Worm (Caenorhabditis elegans): ENCODE measurements around the gene T04C12.7.

The T04C12.7 gene

ce11 chrV:11029309-11029708 lies 24.6 kb upstream of the T04C12.7 start:
- no peak for TF ChIP-seq ZK546.5 (tag; optimal IDR thresholded peaks at IDR 0.05)
- TF ChIP-seq sea-2 (GFP tag; optimal IDR thresholded peaks at IDR 0.05), result no peak
- TF ChIP-seq ceh-28 (tag; optimal IDR thresholded peaks at IDR 0.05), result peak; percentile 43
- TF ChIP-seq lin-15B (tag; optimal IDR thresholded peaks at IDR 0.05), result peak; percentile 59
- TF ChIP-seq eor-1 (tag; optimal IDR thresholded peaks at IDR 0.05), result no peak
- TF ChIP-seq fkh-10 (GFP tag; optimal IDR thresholded peaks at IDR 0.05), result no peak
- no peak for TF ChIP-seq R02D3.7 (tag; optimal IDR thresholded peaks at IDR 0.05)
- no peak for TF ChIP-seq aly-2 (tag; optimal IDR thresholded peaks at IDR 0.05)
- TF ChIP-seq nhr-11 (tag; optimal IDR thresholded peaks at IDR 0.05), result no peak
- peak; percentile 18 for TF ChIP-seq elt-2 (tag; optimal IDR thresholded peaks at IDR 0.05)
- TF ChIP-seq egl-5 (tag; optimal IDR thresholded peaks at IDR 0.05), result no peak
- no peak for TF ChIP-seq ztf-4 (tag; optimal IDR thresholded peaks at IDR 0.05)
- no peak for TF ChIP-seq tbx-2 (tag; optimal IDR thresholded peaks at IDR 0.05)
- no peak for TF ChIP-seq nhr-77 (tag; optimal IDR thresholded peaks at IDR 0.05)
- no peak for TF ChIP-seq ztf-11 (tag; optimal IDR thresholded peaks at IDR 0.05)
- no peak for TF ChIP-seq fos-1 (tag; optimal IDR thresholded peaks at IDR 0.05)
- TF ChIP-seq nhr-43 (tag; optimal IDR thresholded peaks at IDR 0.05; ENCODE audit: poor library complexity, severe bottlenecking), result peak; percentile 84
- no peak for TF ChIP-seq elt-3 (tag; optimal IDR thresholded peaks at IDR 0.05)
- peak; percentile 69 for TF ChIP-seq nhr-23 (tag; optimal IDR thresholded peaks at IDR 0.05)
- no peak for TF ChIP-seq nhr-28 (tag; optimal IDR thresholded peaks at IDR 0.05)
- TF ChIP-seq fkh-2 (tag; optimal IDR thresholded peaks at IDR 0.05), result no peak
- no peak for TF ChIP-seq nhr-76 (tag; optimal IDR thresholded peaks at IDR 0.05)
- no peak for TF ChIP-seq nhr-12 (tag; optimal IDR thresholded peaks at IDR 0.05)
- peak; percentile 74 for TF ChIP-seq pha-4 (tag; optimal IDR thresholded peaks at IDR 0.05)
- TF ChIP-seq pqm-1 (tag; optimal IDR thresholded peaks at IDR 0.05), result no peak
- peak; percentile 32 for TF ChIP-seq lin-39 (tag; optimal IDR thresholded peaks at IDR 0.05)
- TF ChIP-seq ceh-82 (tag; optimal IDR thresholded peaks at IDR 0.05), result no peak
- TF ChIP-seq nfya-1 (tag; optimal IDR thresholded peaks at IDR 0.05; ENCODE audit: insufficient read depth), result peak; percentile 27
- no peak for TF ChIP-seq nhr-67 (tag; optimal IDR thresholded peaks at IDR 0.05)
- TF ChIP-seq mml-1 (tag; optimal IDR thresholded peaks at IDR 0.05), result no peak
- no peak for TF ChIP-seq mdl-1 (tag; optimal IDR thresholded peaks at IDR 0.05)
- TF ChIP-seq egl-27 (tag; optimal IDR thresholded peaks at IDR 0.05), result no peak
- TF ChIP-seq jun-1 (tag; optimal IDR thresholded peaks at IDR 0.05), result peak; percentile 12
- no peak for TF ChIP-seq nhr-237 (tag; optimal IDR thresholded peaks at IDR 0.05)
- no peak for TF ChIP-seq ama-1 (optimal IDR thresholded peaks at IDR 0.05)
- no peak for TF ChIP-seq ceh-16 (tag; optimal IDR thresholded peaks at IDR 0.05)
- TF ChIP-seq ceh-9 (tag; optimal IDR thresholded peaks at IDR 0.05), result no peak
- no peak for TF ChIP-seq zag-1 (tag; optimal IDR thresholded peaks at IDR 0.05)
- peak; percentile 30 for TF ChIP-seq lsy-12 (tag; optimal IDR thresholded peaks at IDR 0.05)
- TF ChIP-seq daf-12 (tag; optimal IDR thresholded peaks at IDR 0.05), result no peak
- no peak for TF ChIP-seq unc-39 (tag; optimal IDR thresholded peaks at IDR 0.05)
- TF ChIP-seq unc-62 (GFP tag; optimal IDR thresholded peaks at IDR 0.05), result no peak
- TF ChIP-seq elt-1 (tag; optimal IDR thresholded peaks at IDR 0.05), result no peak
- no peak for TF ChIP-seq skn-1 (tag; optimal IDR thresholded peaks at IDR 0.05)
- TF ChIP-seq snpc-4 (tag; optimal IDR thresholded peaks at IDR 0.05), result no peak
- TF ChIP-seq hmg-11 (tag; optimal IDR thresholded peaks at IDR 0.05), result peak; percentile 29
- peak; percentile 23 for TF ChIP-seq nhr-25 (tag; optimal IDR thresholded peaks at IDR 0.05)

- TF ChIP-seq ceh-9 (tag; optimal IDR thresholded peaks at IDR 0.05) (no peak), lin-15B (tag; optimal IDR thresholded peaks at IDR 0.05) (no peak), nhr-77 (tag; optimal IDR thresholded peaks at IDR 0.05) (no peak), hmg-11 (tag; optimal IDR thresholded peaks at IDR 0.05) (no peak), ZK546.5 (tag; optimal IDR thresholded peaks at IDR 0.05) (no peak)
These were observed 23.3 kb upstream of the T04C12.7 start for ce11 chrV:11030675-11031074.

Measured in whole organism, L3 larva.